Fruit fly (Drosophila melanogaster) whole organism, wandering third instar larva: ENCODE data around the gene CG17249.

Experiments used
- GATAd ChIP-seq: sonication (Bioruptor generic); optimal IDR thresholded peaks from 2 replicates; lab custom pipeline; 2016; ENCODE audit warnings: missing biosample characterization, missing genetic modification characterization
- HLH106 ChIP-seq: fragments of 200-800 bp; optimal IDR thresholded peaks from 3 replicates; lab custom pipeline; 2019; ENCODE audit warnings: missing biosample characterization, mild to moderate bottlenecking, missing genetic modification characterization, moderate library complexity
- Hr78 ChIP-seq: fragments of >200 bp; optimal IDR thresholded peaks from 2 replicates; lab custom pipeline; 2017; ENCODE audit warnings: missing biosample characterization, missing genetic modification characterization
- Hr83 ChIP-seq: fragments of 200-300 bp; sonication (Bioruptor generic); optimal IDR thresholded peaks from 2 replicates; lab custom pipeline; 2016; ENCODE audit warnings: missing biosample characterization, mild to moderate bottlenecking, missing genetic modification characterization, moderate library complexity; ENCODE audit not compliant: poor library complexity, severe bottlenecking
- Myc ChIP-seq: fragments of >200 bp; optimal IDR thresholded peaks from 2 replicates; lab custom pipeline; 2017
- h ChIP-seq: fragments of 200-800 bp; sonication (Bioruptor generic); optimal IDR thresholded peaks from 3 replicates; lab custom pipeline; 2016; ENCODE audit warnings: missing biosample characterization, mild to moderate bottlenecking, missing genetic modification characterization

DNA sequence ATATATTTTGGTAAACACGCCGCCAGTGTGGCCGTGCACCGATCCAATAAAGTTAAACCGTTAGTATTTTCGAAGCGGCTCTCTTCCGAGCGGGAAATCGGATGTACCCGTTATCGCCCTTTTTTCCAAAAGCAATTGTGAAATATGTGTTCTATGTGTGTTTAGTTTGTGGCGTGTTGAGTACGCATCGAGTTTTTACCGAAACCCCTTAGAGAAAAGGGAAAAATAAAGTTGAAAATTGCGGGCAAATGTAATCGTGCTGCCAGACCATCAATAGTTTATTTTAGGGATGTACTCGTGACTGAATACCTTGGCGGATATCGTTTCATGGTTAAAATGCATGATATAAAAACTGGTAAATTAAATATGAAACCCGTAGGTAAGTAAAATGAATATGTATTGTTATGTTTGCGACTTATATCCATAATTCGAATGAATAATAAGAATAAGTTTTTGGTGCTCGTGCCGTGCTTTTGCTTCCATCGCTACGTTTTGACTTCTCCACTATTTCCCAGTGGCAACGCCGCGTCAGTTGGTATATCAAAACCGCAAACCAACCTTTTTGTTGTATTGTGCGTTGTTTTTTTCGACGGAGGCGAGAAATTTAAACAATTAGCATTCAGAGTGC, 8.0 kb downstream of the CG17249 start, which contains the start of the genes Mettl2 and Bgb:
- no peak for TF ChIP-seq Hr78 (GFP tag; lab: Kevin White, UChicago)
- TF ChIP-seq GATAd (GFP tag; lab: Kevin White, UChicago) = no peak
- peak; percentile 8 for TF ChIP-seq Hr83 (GFP tag; lab: Kevin White, UChicago)
- peak; percentile 86 for TF ChIP-seq h (GFP tag; lab: Kevin White, UChicago)
- TF ChIP-seq Myc (lab: Kevin White, UChicago) = no peak
- TF ChIP-seq HLH106 = peak; percentile 89
